Fruit fly (Drosophila melanogaster): Measurements from ENCODE around the gene ttk.

DNA sequence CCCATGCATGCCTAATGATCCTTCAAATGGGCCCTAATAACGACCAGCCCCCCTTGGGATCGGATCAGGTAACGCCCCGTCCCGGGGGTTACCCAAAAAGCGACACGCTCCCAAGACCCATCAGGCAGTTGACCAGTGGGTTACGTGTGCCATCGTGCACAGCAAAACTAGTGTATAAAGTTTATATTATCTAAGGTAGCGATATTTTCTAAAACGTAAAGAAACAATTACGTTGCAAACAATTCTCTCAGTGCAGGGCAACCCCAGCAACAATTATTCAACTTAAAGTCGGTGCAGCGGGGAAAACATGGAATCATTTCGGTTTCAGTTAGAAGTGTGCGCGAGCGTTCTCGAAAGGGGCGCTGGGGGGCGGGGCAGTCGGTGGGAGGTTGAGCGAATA lies 1.1 kb upstream of the ttk start:
- no peak for TF ChIP-seq CG8944 (GFP tag; optimal IDR thresholded peaks at IDR 0.05)
- TF ChIP-seq her (GFP tag; optimal IDR thresholded peaks at IDR 0.05) = no peak
- TF ChIP-seq Hey (tag; optimal IDR thresholded peaks at IDR 0.05) = no peak
- TF ChIP-seq CG10147 (GFP tag; optimal IDR thresholded peaks at IDR 0.05) = no peak
- TF ChIP-seq Sin3A (optimal IDR thresholded peaks at IDR 0.05) = no peak
- no peak for TF ChIP-seq CG13123 (GFP tag; optimal IDR thresholded peaks at IDR 0.05)
- no peak for TF ChIP-seq CrebB (tag; optimal IDR thresholded peaks at IDR 0.05)

Measured in whole organism, embryonic.